Worm (Caenorhabditis elegans): ENCODE measurements around the gene sec-61.G.
A peak's percentile ranks its signal among the peaks of the same experiment; 100 is the strongest.

Gene sec-61.G

ce11 chrV:10921747-10922146, 24.8 kb upstream of the sec-61.G start, which contains the start of gene nas-31:
Gene nas-31, minus strand, starts transcription at chrV:10921847.
- TF ChIP-seq dmd-4 (tag; optimal IDR thresholded peaks at IDR 0.05; ENCODE audit: borderline replicate concordance) (no peak), ceh-22 (tag; optimal IDR thresholded peaks at IDR 0.05) (no peak), C38D4.7 (GFP tag; optimal IDR thresholded peaks at IDR 0.05) (no peak)

ce11 chrV:10918373-10918772, 21.4 kb upstream of the sec-61.G start, which contains the start of gene F58B4.2:
Gene F58B4.2, minus strand, starts transcription at chrV:10918473.
- TF ChIP-seq tbx-7 (tag; optimal IDR thresholded peaks at IDR 0.05) (no peak), fkh-10 (GFP tag; optimal IDR thresholded peaks at IDR 0.05) (no peak), ceh-9 (tag; optimal IDR thresholded peaks at IDR 0.05) (no peak), unc-55 (GFP tag; optimal IDR thresholded peaks at IDR 0.05) (no peak), ttx-3 (tag; optimal IDR thresholded peaks at IDR 0.05) (no peak), elt-2 (tag; optimal IDR thresholded peaks at IDR 0.05) (no peak), K09A11.1 (tag; optimal IDR thresholded peaks at IDR 0.05; ENCODE audit: insufficient read depth) (no peak), Y22D7AL.16 (tag; optimal IDR thresholded peaks at IDR 0.05) (no peak), ceh-34 (tag; optimal IDR thresholded peaks at IDR 0.05) (no peak), pqm-1 (tag; optimal IDR thresholded peaks at IDR 0.05) (no peak), unc-3 (GFP tag; conservative IDR thresholded peaks at IDR 0.05) (no peak), unc-3 (tag; optimal IDR thresholded peaks at IDR 0.05) (no peak), F13H6.1 (tag; optimal IDR thresholded peaks at IDR 0.05) (no peak), fax-1 (tag; optimal IDR thresholded peaks at IDR 0.05) (no peak)

ce11 chrV:10915922-10916321, 19.0 kb upstream of the sec-61.G start:
- TF ChIP-seq gmeb-2 (tag; optimal IDR thresholded peaks at IDR 0.05) (no peak), ceh-18 (tag; optimal IDR thresholded peaks at IDR 0.05) (peak; percentile 2)

ce11 chrV:10909959-10910358, 13.0 kb upstream of the sec-61.G start:
- TF ChIP-seq ttx-3 (tag; optimal IDR thresholded peaks at IDR 0.05) = no peak
- TF ChIP-seq pax-1 (tag; optimal IDR thresholded peaks at IDR 0.05) = no peak
- no peak for TF ChIP-seq gmeb-2 (tag; optimal IDR thresholded peaks at IDR 0.05)
- no peak for TF ChIP-seq madf-2 (tag; optimal IDR thresholded peaks at IDR 0.05)
- no peak for TF ChIP-seq syd-9 (tag; optimal IDR thresholded peaks at IDR 0.05)
- TF ChIP-seq C38D4.7 (GFP tag; optimal IDR thresholded peaks at IDR 0.05) = no peak
- no peak for TF ChIP-seq sdc-2 (tag; optimal IDR thresholded peaks at IDR 0.05)
- TF ChIP-seq nfya-1 (tag; optimal IDR thresholded peaks at IDR 0.05) = no peak
- TF ChIP-seq ref-2 (tag; optimal IDR thresholded peaks at IDR 0.05) = no peak
- no peak for TF ChIP-seq ceh-6 (GFP tag; optimal IDR thresholded peaks at IDR 0.05)
- TF ChIP-seq fkh-6 (tag; optimal IDR thresholded peaks at IDR 0.05) = no peak
- TF ChIP-seq pha-2 (tag; optimal IDR thresholded peaks at IDR 0.05) = no peak
- TF ChIP-seq zip-5 (tag; optimal IDR thresholded peaks at IDR 0.05) = no peak
- TF ChIP-seq che-1 (tag; optimal IDR thresholded peaks at IDR 0.05) = no peak
- TF ChIP-seq odd-2 (tag; optimal IDR thresholded peaks at IDR 0.05) = no peak
- no peak for TF ChIP-seq ceh-14 (tag; optimal IDR thresholded peaks at IDR 0.05)
- no peak for TF ChIP-seq F13H6.1 (tag; optimal IDR thresholded peaks at IDR 0.05)
- no peak for TF ChIP-seq ceh-19 (GFP tag; optimal IDR thresholded peaks at IDR 0.05)
- TF ChIP-seq mec-3 (tag; optimal IDR thresholded peaks at IDR 0.05; ENCODE audit: borderline replicate concordance) = no peak
- TF ChIP-seq eyg-1 (tag; optimal IDR thresholded peaks at IDR 0.05) = no peak

ce11 chrV:10909071-10909470, 12.1 kb upstream of the sec-61.G start, which contains the start of gene zzz-1:
Gene zzz-1, minus strand, starts transcription at chrV:10909171.
- TF ChIP-seq zip-5 (tag; optimal IDR thresholded peaks at IDR 0.05) (no peak), lin-11 (tag; optimal IDR thresholded peaks at IDR 0.05) (no peak), ceh-34 (tag; optimal IDR thresholded peaks at IDR 0.05) (no peak), sdc-2 (tag; optimal IDR thresholded peaks at IDR 0.05) (no peak), eyg-1 (tag; optimal IDR thresholded peaks at IDR 0.05) (no peak), madf-2 (tag; optimal IDR thresholded peaks at IDR 0.05) (no peak), C38D4.7 (GFP tag; optimal IDR thresholded peaks at IDR 0.05) (no peak), ceh-14 (tag; optimal IDR thresholded peaks at IDR 0.05) (no peak), lim-6 (tag; optimal IDR thresholded peaks at IDR 0.05) (no peak)
